Worm (Caenorhabditis elegans): ENCODE data around the gene nlp-101.

Gene nlp-101

DNA sequence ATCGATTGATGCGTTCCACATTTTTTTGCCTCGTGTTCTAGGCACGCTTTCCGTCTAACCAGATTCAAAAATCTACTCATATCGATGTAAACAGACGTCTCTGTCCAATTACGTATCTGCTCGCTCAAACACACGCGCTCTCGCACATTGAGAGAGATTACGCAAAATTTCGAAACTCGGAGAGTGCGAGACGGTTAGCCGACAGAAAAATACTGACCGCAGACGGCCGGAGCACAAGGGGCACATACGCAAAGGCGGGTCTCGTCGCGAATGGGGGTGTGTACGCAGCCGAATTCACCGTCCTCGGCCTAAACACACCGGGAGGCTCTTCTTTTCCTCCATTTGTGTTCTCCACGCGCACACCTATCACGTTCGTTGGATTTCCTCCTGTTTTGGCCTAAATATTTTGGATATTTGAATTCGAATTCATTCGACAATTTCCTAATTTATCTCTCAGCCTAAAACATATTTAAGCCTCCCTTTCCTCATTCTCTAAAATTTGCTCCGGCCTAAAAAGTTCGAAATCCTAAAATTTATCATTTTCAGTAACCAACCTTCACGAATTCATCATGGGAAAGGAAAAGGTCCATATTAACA, 15.5 kb upstream of the nlp-101 start, which contains the start of gene eef-1A.2 (continued):
- peak; percentile 97 for TF ChIP-seq jun-1 (tag; optimal IDR thresholded peaks at IDR 0.05)
- TF ChIP-seq alr-1 (tag; optimal IDR thresholded peaks at IDR 0.05; ENCODE audit: borderline replicate concordance) = no peak
- peak; percentile 39 for TF ChIP-seq lin-39 (tag; optimal IDR thresholded peaks at IDR 0.05)
- TF ChIP-seq mep-1 (tag; optimal IDR thresholded peaks at IDR 0.05) = peak; percentile 96
- TF ChIP-seq snpc-4 (tag; optimal IDR thresholded peaks at IDR 0.05) = peak; percentile 75
- peak; percentile 55 for TF ChIP-seq blmp-1 (tag; optimal IDR thresholded peaks at IDR 0.05)
- peak; percentile 98 for TF ChIP-seq skn-1 (tag; optimal IDR thresholded peaks at IDR 0.05)
- TF ChIP-seq ces-1 (GFP tag; optimal IDR thresholded peaks at IDR 0.05) = peak; percentile 44
- TF ChIP-seq fkh-10 (GFP tag; optimal IDR thresholded peaks at IDR 0.05) = peak; percentile 98
- TF ChIP-seq nhr-19 (GFP tag; conservative IDR thresholded peaks at IDR 0.05) = peak; percentile 94
- peak; percentile 78 for TF ChIP-seq mab-9 (GFP tag; IDR thresholded peaks at IDR 0.05)
- TF ChIP-seq unc-30 (tag; optimal IDR thresholded peaks at IDR 0.05) = no peak
- peak; percentile 86 for TF ChIP-seq elt-2 (tag; optimal IDR thresholded peaks at IDR 0.05)
- peak in 3 of 6 experiments; percentile 89 to 98 (median 92) for TF ChIP-seq elt-3 (tag; optimal IDR thresholded peaks at IDR 0.05)
- peak; percentile 67 for TF ChIP-seq nhr-28 (tag; optimal IDR thresholded peaks at IDR 0.05)
- TF ChIP-seq nhr-90 (tag; optimal IDR thresholded peaks at IDR 0.05; ENCODE audit: poor library complexity) = peak; percentile 93
- TF ChIP-seq fkh-4 (tag; optimal IDR thresholded peaks at IDR 0.05; ENCODE audit: borderline replicate concordance) = peak; percentile 29
- TF ChIP-seq sptf-1 (tag; optimal IDR thresholded peaks at IDR 0.05) = no peak
- peak; percentile 76 for TF ChIP-seq aly-2 (tag; optimal IDR thresholded peaks at IDR 0.05)
- peak; percentile 74 for TF ChIP-seq nhr-11 (tag; optimal IDR thresholded peaks at IDR 0.05)
- peak; percentile 82 to 93 for TF ChIP-seq efl-1 (optimal IDR thresholded peaks at IDR 0.05)
- TF ChIP-seq efl-1 (GFP tag; optimal IDR thresholded peaks at IDR 0.05 in 1 of 2) = peak; percentile 79 to 96
- TF ChIP-seq lin-15B (tag; optimal IDR thresholded peaks at IDR 0.05) = peak; percentile 78
- peak; percentile 95 for TF ChIP-seq tbx-2 (tag; optimal IDR thresholded peaks at IDR 0.05)
- peak; percentile 63 for TF ChIP-seq F16B12.6 (tag; optimal IDR thresholded peaks at IDR 0.05)
- peak; percentile 68 for TF ChIP-seq C04F5.9 (tag; optimal IDR thresholded peaks at IDR 0.05)
- peak; percentile 53 for TF ChIP-seq vab-15 (tag; optimal IDR thresholded peaks at IDR 0.05)
- peak; percentile 89 to 97 (median 96) for TF ChIP-seq ceh-82 (tag; optimal IDR thresholded peaks at IDR 0.05)
- TF ChIP-seq lir-3 (tag; optimal IDR thresholded peaks at IDR 0.05; ENCODE audit: poor library complexity) = peak; percentile 79
- peak; percentile 71 for TF ChIP-seq zag-1 (tag; optimal IDR thresholded peaks at IDR 0.05)
- peak; percentile 95 for TF ChIP-seq pax-3 (tag; optimal IDR thresholded peaks at IDR 0.05)
- no peak for TF ChIP-seq C34B4.2 (tag; optimal IDR thresholded peaks at IDR 0.05)
- TF ChIP-seq nhr-47 (tag; optimal IDR thresholded peaks at IDR 0.05) = peak; percentile 97
- peak; percentile 82 to 92 for TF ChIP-seq lin-35 (GFP tag; optimal IDR thresholded peaks at IDR 0.05)
- peak; percentile 98 for TF ChIP-seq nhr-85 (tag)
- peak; percentile 74 for TF ChIP-seq ama-1 (optimal IDR thresholded peaks at IDR 0.05)
- peak; percentile 98 for TF ChIP-seq nhr-71 (tag; optimal IDR thresholded peaks at IDR 0.05)
- TF ChIP-seq unc-62 (GFP tag; optimal IDR thresholded peaks at IDR 0.05) = no peak
- TF ChIP-seq pag-3 (tag; optimal IDR thresholded peaks at IDR 0.05; ENCODE audit: borderline replicate concordance, insufficient read depth) = no peak
- TF ChIP-seq ceh-90 (tag; optimal IDR thresholded peaks at IDR 0.05) = peak; percentile 55
- TF ChIP-seq ztf-4 (tag; optimal IDR thresholded peaks at IDR 0.05) = peak; percentile 76
- TF ChIP-seq nhr-76 (tag; optimal IDR thresholded peaks at IDR 0.05) = no peak
- TF ChIP-seq hlh-17 (GFP tag; optimal IDR thresholded peaks at IDR 0.05; ENCODE audit: borderline replicate concordance) = no peak
- peak; percentile 69 to 81 (median 71) for TF ChIP-seq dpl-1 (GFP tag; optimal IDR thresholded peaks at IDR 0.05)
- peak; percentile 88 for TF ChIP-seq hpl-2 (GFP tag; optimal IDR thresholded peaks at IDR 0.05)
- peak; percentile 99 for TF ChIP-seq lin-14 (GFP tag; optimal IDR thresholded peaks at IDR 0.05)
- TF ChIP-seq nhr-12 (tag; optimal IDR thresholded peaks at IDR 0.05) = no peak
- peak in 1 of 2 experiments; percentile 80 for TF ChIP-seq ztf-11 (tag; optimal IDR thresholded peaks at IDR 0.05)
- TF ChIP-seq dsc-1 (tag; optimal IDR thresholded peaks at IDR 0.05) = peak; percentile 97
- peak; percentile 91 for TF ChIP-seq grh-1 (GFP tag; IDR thresholded peaks at IDR 0.05)
- no peak for TF ChIP-seq tlp-1 (tag; optimal IDR thresholded peaks at IDR 0.05)
- no peak for TF ChIP-seq Y116A8C.19 (tag; optimal IDR thresholded peaks at IDR 0.05; ENCODE audit: borderline replicate concordance)

All from whole organism, L1 larva.